Fruit fly (Drosophila melanogaster): ENCODE results near the gene Ugt307A1.

The Ugt307A1 gene

dm6 chr2L:7043039-7043905, 24.5 kb upstream of the Ugt307A1 start (continued):
- no peak for TF ChIP-seq CG1647 (GFP tag; optimal IDR thresholded peaks at IDR 0.05)
- no peak for TF ChIP-seq Dll (GFP tag; IDR thresholded peaks at IDR 0.05; ENCODE audit: partially characterized antibody)
- TF ChIP-seq chif (GFP tag; optimal IDR thresholded peaks at IDR 0.05) = peak in 1 of 2 experiments; percentile 16
- no peak for TF ChIP-seq Ravus (GFP tag; IDR thresholded peaks at IDR 0.05)
- TF ChIP-seq CG9932 (GFP tag; IDR thresholded peaks at IDR 0.05) = no peak
- TF ChIP-seq CG17829 (tag; optimal IDR thresholded peaks at IDR 0.05) = peak; percentile 6
- TF ChIP-seq sd (tag; optimal IDR thresholded peaks at IDR 0.05) = peak; percentile 90
- TF ChIP-seq tap (tag; optimal IDR thresholded peaks at IDR 0.05) = no peak
- TF ChIP-seq CG16813 (GFP tag; IDR thresholded peaks at IDR 0.05; ENCODE audit: partially characterized antibody) = no peak
- peak; percentile 41 for TF ChIP-seq nerfin-1 (tag; optimal IDR thresholded peaks at IDR 0.05)
- TF ChIP-seq CG2120 (GFP tag; optimal IDR thresholded peaks at IDR 0.05) = peak; percentile 35
- no peak for TF ChIP-seq CG12744 (GFP tag; optimal IDR thresholded peaks at IDR 0.05)
- no peak for TF ChIP-seq dysf (GFP tag; IDR thresholded peaks at IDR 0.05)
- TF ChIP-seq Dp (GFP tag; optimal IDR thresholded peaks at IDR 0.05) = no peak
- TF ChIP-seq CG8359 (GFP tag; optimal IDR thresholded peaks at IDR 0.05; ENCODE audit: borderline replicate concordance) = no peak
- peak; percentile 78 for TF ChIP-seq Med (GFP tag)
- TF ChIP-seq HLH3B (GFP tag; IDR thresholded peaks at IDR 0.05) = 0 out of 2 replicates have a peak, but pooled peaks have one; percentile 7
- TF ChIP-seq ewg (GFP tag; optimal IDR thresholded peaks at IDR 0.05) = peak; percentile 23
- no peak for TF ChIP-seq CG8765 (GFP tag; IDR thresholded peaks at IDR 0.05)
- peak; percentile 28 for TF ChIP-seq CG30403 (GFP tag; optimal IDR thresholded peaks at IDR 0.05)
- peak; percentile 33 for TF ChIP-seq Sox100B (GFP tag; optimal IDR thresholded peaks at IDR 0.05)
- peak; percentile 49 for TF ChIP-seq oc (tag; optimal IDR thresholded peaks at IDR 0.05)
- no peak for TF ChIP-seq ERR (GFP tag; optimal IDR thresholded peaks at IDR 0.05)
- no peak for TF ChIP-seq wdn (GFP tag; IDR thresholded peaks at IDR 0.05)
- no peak for TF ChIP-seq Camta (GFP tag; optimal IDR thresholded peaks at IDR 0.05)
- peak; percentile 56 for TF ChIP-seq gcm (GFP tag; optimal IDR thresholded peaks at IDR 0.05)
- TF ChIP-seq CG34422 (GFP tag; IDR thresholded peaks at IDR 0.05) = peak; percentile 27; the same call in 1 of the 3 replicates
- no peak for TF ChIP-seq Bteb2 (GFP tag; optimal IDR thresholded peaks at IDR 0.05)
- TF ChIP-seq btn (GFP tag; optimal IDR thresholded peaks at IDR 0.05) = no peak
- no peak for TF ChIP-seq Jarid2 (GFP tag; optimal IDR thresholded peaks at IDR 0.05)
- no peak for TF ChIP-seq Hr39 (optimal IDR thresholded peaks at IDR 0.05)
- no peak for TF ChIP-seq ap (GFP tag; IDR thresholded peaks at IDR 0.05)
- no peak for TF ChIP-seq sc (optimal IDR thresholded peaks at IDR 0.05)
- TF ChIP-seq sc (GFP tag; optimal IDR thresholded peaks at IDR 0.05) = peak; percentile 37
- TF ChIP-seq CG12942 (GFP tag; optimal IDR thresholded peaks at IDR 0.05) = peak; percentile 2
- no peak for TF ChIP-seq tna (GFP tag; IDR thresholded peaks at IDR 0.05; ENCODE audit: partially characterized antibody)
- TF ChIP-seq CG6683 (GFP tag; optimal IDR thresholded peaks at IDR 0.05) = no peak
- no peak for TF ChIP-seq ssp (GFP tag; IDR thresholded peaks at IDR 0.05)
- no peak for TF ChIP-seq CG15269 (tag; optimal IDR thresholded peaks at IDR 0.05)
- peak; percentile 65; the same call in 1 of the 2 replicates for TF ChIP-seq CG10321 (GFP tag; IDR thresholded peaks at IDR 0.05)
- no peak for TF ChIP-seq CG8924 (tag; optimal IDR thresholded peaks at IDR 0.05)
- TF ChIP-seq Dip2 (GFP tag; IDR thresholded peaks at IDR 0.05) = no peak
- TF ChIP-seq CG16779 (GFP tag; IDR thresholded peaks at IDR 0.05) = no peak
- TF ChIP-seq CG4854 (GFP tag; optimal IDR thresholded peaks at IDR 0.05) = no peak
- TF ChIP-seq CG8290 (GFP tag; optimal IDR thresholded peaks at IDR 0.05) = no peak
- peak in 1 of 2 experiments; percentile 28 for TF ChIP-seq CG8290 (tag; optimal IDR thresholded peaks at IDR 0.05)
- TF ChIP-seq MTF-1 (GFP tag; optimal IDR thresholded peaks at IDR 0.05; ENCODE audit: borderline replicate concordance) = peak; percentile 17
- TF ChIP-seq kni (GFP tag; optimal IDR thresholded peaks at IDR 0.05) = peak; percentile 60
- TF ChIP-seq CG31388 (GFP tag; optimal IDR thresholded peaks at IDR 0.05) = no peak
- no peak for TF ChIP-seq fu2 (GFP tag; optimal IDR thresholded peaks at IDR 0.05)
